Fruit fly (Drosophila melanogaster) whole organism, embryonic: ENCODE results near the gene betaTub65B.
A peak's percentile ranks its signal among the peaks of the same experiment; 100 is the strongest.

Source experiments
- BtbVII ChIP-seq: fragments of 200-800 bp; sonication (Bioruptor generic); optimal IDR thresholded peaks from 3 replicates; lab custom pipeline; 2017; ENCODE audit warnings: missing biosample characterization, mild to moderate bottlenecking, missing genetic modification characterization
- C15 ChIP-seq: fragments of 200-800 bp; sonication (Bioruptor generic); IDR thresholded peaks from 3 replicates; pipeline ENCODE4 v1.3.6; 2022; ENCODE audit warnings: missing biosample characterization, missing genetic modification characterization
- CG11398 ChIP-seq: fragments of 200-800 bp; sonication (Bioruptor generic); optimal IDR thresholded peaks from 2 replicates; lab custom pipeline; 2016; ENCODE audit warnings: missing biosample characterization, missing genetic modification characterization
- CG11723 ChIP-seq: fragments of 200-800 bp; sonication (Bioruptor generic); optimal IDR thresholded peaks from 2 replicates; lab custom pipeline; 2017; ENCODE audit warnings: missing biosample characterization, mild to moderate bottlenecking, missing genetic modification characterization
- CG12155 ChIP-seq: fragments of 200-800 bp; sonication (Bioruptor generic); optimal IDR thresholded peaks from 3 replicates; lab custom pipeline; 2016; ENCODE audit warnings: missing biosample characterization, missing genetic modification characterization
- CG13624 ChIP-seq: fragments of 200-800 bp; sonication (Bioruptor generic); optimal IDR thresholded peaks from 2 replicates; lab custom pipeline; 2016; ENCODE audit warnings: missing biosample characterization, missing genetic modification characterization
- CG14014 ChIP-seq: fragments of 200-800 bp; sonication (Bioruptor generic); IDR thresholded peaks from 2 replicates; pipeline ENCODE4 v1.3.6; 2022; ENCODE audit warnings: missing biosample characterization, missing genetic modification characterization
- CG1647 ChIP-seq: fragments of 200-800 bp; sonication (Bioruptor generic); optimal IDR thresholded peaks from 3 replicates; lab custom pipeline; 2016; ENCODE audit warnings: missing biosample characterization, missing genetic modification characterization
- CG17359 ChIP-seq: fragments of 200-800 bp; sonication (Bioruptor generic); optimal IDR thresholded peaks from 3 replicates; lab custom pipeline; 2018; ENCODE audit warnings: missing biosample characterization, mild to moderate bottlenecking, missing genetic modification characterization, moderate library complexity
- CG18764 ChIP-seq: fragments of 200-800 bp; sonication (Bioruptor generic); optimal IDR thresholded peaks from 3 replicates; lab custom pipeline; 2016; ENCODE audit warnings: missing biosample characterization, missing genetic modification characterization
- CG2889 ChIP-seq: fragments of 200-800 bp; sonication (Bioruptor generic); IDR thresholded peaks from 3 replicates; pipeline ENCODE4 v1.3.6; 2022; ENCODE audit warnings: missing biosample characterization, missing genetic modification characterization
- CG3163 ChIP-seq: fragments of 200-800 bp; sonication (Bioruptor generic); optimal IDR thresholded peaks from 3 replicates; lab custom pipeline; 2016; ENCODE audit warnings: missing biosample characterization, missing genetic modification characterization
- CG3995 ChIP-seq: fragments of 200-800 bp; sonication (Bioruptor generic); optimal IDR thresholded peaks from 3 replicates; lab custom pipeline; 2016; ENCODE audit warnings: missing biosample characterization, missing genetic modification characterization
- CG6765 ChIP-seq: fragments of 200-800 bp; sonication (Bioruptor generic); optimal IDR thresholded peaks from 3 replicates; lab custom pipeline; 2017; ENCODE audit warnings: missing biosample characterization, mild to moderate bottlenecking, missing genetic modification characterization
- CG9609 ChIP-seq: fragments of 200-800 bp; sonication (Bioruptor generic); optimal IDR thresholded peaks from 3 replicates; lab custom pipeline; 2016; ENCODE audit warnings: missing biosample characterization, missing genetic modification characterization
- CG9727 ChIP-seq: fragments of 200-800 bp; sonication (Bioruptor generic); optimal IDR thresholded peaks from 3 replicates; lab custom pipeline; 2017; ENCODE audit warnings: missing biosample characterization, mild to moderate bottlenecking, missing genetic modification characterization
- Camta ChIP-seq: fragments of 200-800 bp; sonication (Bioruptor generic); optimal IDR thresholded peaks from 2 replicates; lab custom pipeline; 2016; ENCODE audit warnings: missing biosample characterization, missing genetic modification characterization
- Dref ChIP-seq: fragments of 200-800 bp; sonication (Bioruptor generic); IDR thresholded peaks from 2 replicates; pipeline ENCODE4 v1.3.6; 2022; ENCODE audit warnings: missing biosample characterization, missing genetic modification characterization
- E2f1 ChIP-seq: fragments of 200-800 bp; sonication (Bioruptor generic); IDR thresholded peaks from 2 replicates; pipeline ENCODE4 v1.3.6; 2022; ENCODE audit warnings: missing biosample characterization, missing genetic modification characterization
- Ets97D ChIP-seq: fragments of 200-800 bp; sonication (Bioruptor generic); optimal IDR thresholded peaks from 3 replicates; lab custom pipeline; 2016; ENCODE audit warnings: missing biosample characterization, missing genetic modification characterization
- Gsc ChIP-seq: fragments of 200-800 bp; sonication (Bioruptor generic); IDR thresholded peaks from 2 replicates; pipeline ENCODE4 v1.3.6; 2022; ENCODE audit warnings: missing biosample characterization, missing genetic modification characterization
- HmgD ChIP-seq: fragments of 200-800 bp; sonication (Bioruptor generic); optimal IDR thresholded peaks from 3 replicates; lab custom pipeline; 2016; ENCODE audit warnings: missing biosample characterization, missing genetic modification characterization
- HmgZ ChIP-seq: fragments of 200-800 bp; sonication (Bioruptor generic); optimal IDR thresholded peaks from 2 replicates; lab custom pipeline; 2018; ENCODE audit warnings: missing biosample characterization, mild to moderate bottlenecking, missing genetic modification characterization
- Jarid2 ChIP-seq: fragments of 200-800 bp; sonication (Bioruptor generic); optimal IDR thresholded peaks from 3 replicates; lab custom pipeline; 2017; ENCODE audit warnings: mild to moderate bottlenecking, missing biosample characterization, missing genetic modification reagents, missing genetic modification characterization
- MBD-R2 ChIP-seq: fragments of 200-800 bp; sonication (Bioruptor generic); IDR thresholded peaks from 2 replicates; pipeline ENCODE4 v1.3.6; 2022; ENCODE audit warnings: missing biosample characterization, missing genetic modification characterization
- Poxn ChIP-seq: fragments of 200-800 bp; sonication (Bioruptor generic); IDR thresholded peaks from 2 replicates; pipeline ENCODE4 v1.3.6; 2022; ENCODE audit warnings: missing biosample characterization, missing genetic modification characterization
- Rx ChIP-seq: fragments of 200-800 bp; sonication (Bioruptor generic); IDR thresholded peaks from 2 replicates; pipeline ENCODE4 v1.3.6; 2022; ENCODE audit warnings: missing biosample characterization, missing genetic modification characterization
- Trl ChIP-seq, 3 experiments: fragments of >200 bp in 2 of 3; fragments of 200-800 bp in 1 of 3; sonication (Bioruptor generic) in 1 of 3; optimal IDR thresholded peaks; 2 replicates in 1 of 3; 3 replicates in 2 of 3; lab custom pipeline; 2016 to 2017; ENCODE audit warnings: missing biosample characterization in 1 of 3, missing genetic modification characterization in 1 of 3
- aop ChIP-seq: fragments of 200-800 bp; sonication (Bioruptor generic); IDR thresholded peaks from 2 replicates; pipeline ENCODE4 v1.3.6; 2022; ENCODE audit warnings: missing biosample characterization, missing genetic modification characterization
- ato ChIP-seq: fragments of 200-800 bp; sonication (Bioruptor generic); IDR thresholded peaks from 2 replicates; pipeline ENCODE4 v1.3.6; 2022; ENCODE audit warnings: missing biosample characterization, missing genetic modification characterization; ENCODE audit not compliant: partially characterized antibody
- br ChIP-seq: fragments of >200 bp; optimal IDR thresholded peaks from 2 replicates; lab custom pipeline; 2017
- croc ChIP-seq: fragments of 200-800 bp; sonication (Bioruptor generic); conservative IDR thresholded peaks from 3 replicates; pipeline ENCODE4 v1.3.6; 2022; ENCODE audit warnings: missing biosample characterization, missing genetic modification characterization
- danr ChIP-seq: fragments of 200-800 bp; sonication (Bioruptor generic); IDR thresholded peaks from 2 replicates; pipeline ENCODE4 v1.3.6; 2022; ENCODE audit warnings: missing biosample characterization, missing genetic modification characterization
- exex ChIP-seq: fragments of 200-800 bp; sonication (Bioruptor generic); optimal IDR thresholded peaks from 4 replicates; lab custom pipeline; 2018; ENCODE audit warnings: missing biosample characterization, mild to moderate bottlenecking, missing genetic modification characterization, moderate library complexity
- ftz-f1 ChIP-seq: fragments of 200-800 bp; sonication (Bioruptor generic); optimal IDR thresholded peaks from 2 replicates; lab custom pipeline; 2016; ENCODE audit warnings: missing biosample characterization, missing genetic modification characterization
- ham ChIP-seq: fragments of 200-800 bp; sonication (Bioruptor generic); IDR thresholded peaks from 2 replicates; pipeline ENCODE4 v1.3.6; 2022; ENCODE audit warnings: missing biosample characterization, missing genetic modification characterization
- insv ChIP-seq, 2 experiments: fragments of 200-800 bp; sonication (Bioruptor generic); optimal IDR thresholded peaks; 3 replicates each; lab custom pipeline; 2016 to 2018; ENCODE audit warnings: missing biosample characterization in 2 of 2, missing genetic modification characterization in 2 of 2
- inv ChIP-seq: fragments of 200-800 bp; sonication (Bioruptor generic); IDR thresholded peaks from 2 replicates; pipeline ENCODE4 v1.3.6; 2022; ENCODE audit warnings: missing biosample characterization, missing genetic modification characterization; ENCODE audit not compliant: partially characterized antibody
- lola ChIP-seq, 3 experiments: fragments of >200 bp in 2 of 3; fragments of 200-800 bp in 1 of 3; sonication (Bioruptor generic) in 1 of 3; optimal IDR thresholded peaks; 2 replicates each; lab custom pipeline; 2017 to 2019; ENCODE audit warnings: missing biosample characterization in 3 of 3, missing genetic modification characterization in 3 of 3, mild to moderate bottlenecking in 1 of 3, moderate library complexity in 1 of 3
- nau ChIP-seq: fragments of 200-800 bp; sonication (Bioruptor generic); optimal IDR thresholded peaks from 3 replicates; lab custom pipeline; 2017; ENCODE audit warnings: missing biosample characterization, mild to moderate bottlenecking, missing genetic modification characterization, missing genetic modification reagents
- odd ChIP-seq: fragments of 200-800 bp; sonication (Bioruptor generic); optimal IDR thresholded peaks from 2 replicates; lab custom pipeline; 2017; ENCODE audit warnings: missing biosample characterization, mild to moderate bottlenecking, missing genetic modification characterization
- org-1 ChIP-seq: fragments of 200-800 bp; sonication (Bioruptor generic); optimal IDR thresholded peaks from 2 replicates; lab custom pipeline; 2017; ENCODE audit warnings: missing biosample characterization, missing genetic modification characterization
- pb ChIP-seq: fragments of 200-800 bp; sonication (Bioruptor generic); optimal IDR thresholded peaks from 3 replicates; lab custom pipeline; 2016; ENCODE audit warnings: missing biosample characterization, missing genetic modification characterization
- prd ChIP-seq, 3 experiments: fragments of >200 bp in 2 of 3; fragments of 200-800 bp in 1 of 3; sonication (Bioruptor generic) in 1 of 3; optimal IDR thresholded peaks in 2 of 3; IDR thresholded peaks in 1 of 3; 2 replicates in 2 of 3; 3 replicates in 1 of 3; pipeline versions ENCODE4 v1.3.6 to Lab custom; 2017 to 2022; ENCODE audit warnings: missing biosample characterization in 1 of 3, missing genetic modification characterization in 1 of 3
- row ChIP-seq: fragments of 200-800 bp; sonication (Bioruptor generic); IDR thresholded peaks from 3 replicates; pipeline ENCODE4 v1.3.6; 2022; ENCODE audit warnings: missing biosample characterization, missing genetic modification characterization
- seq ChIP-seq: fragments of 200-800 bp; sonication (Bioruptor generic); IDR thresholded peaks from 2 replicates; pipeline ENCODE4 v1.3.6; 2022; ENCODE audit warnings: missing biosample characterization, missing genetic modification characterization
- wor ChIP-seq: fragments of 200-800 bp; sonication (Bioruptor generic); IDR thresholded peaks from 2 replicates; pipeline ENCODE4 v1.3.6; 2022; ENCODE audit warnings: missing biosample characterization, missing genetic modification characterization
- z ChIP-seq: fragments of 200-800 bp; sonication (Bioruptor generic); IDR thresholded peaks from 3 replicates; pipeline ENCODE4 v1.3.6; 2022; ENCODE audit warnings: missing biosample characterization, missing genetic modification characterization
- zen2 ChIP-seq: fragments of 200-800 bp; sonication (Bioruptor generic); IDR thresholded peaks from 3 replicates; pipeline ENCODE4 v1.3.6; 2022; ENCODE audit warnings: missing biosample characterization, missing genetic modification characterization; ENCODE audit not compliant: partially characterized antibody

The betaTub65B gene

dm6 chr3L:6494928-6495806, 35.4 kb upstream of the betaTub65B start, which contains the start of the genes Vps8 and sfl (continued):
- TF ChIP-seq Trl (optimal IDR thresholded peaks at IDR 0.05; lab: Kevin White, UChicago) (no peak), Trl (GFP tag; optimal IDR thresholded peaks at IDR 0.05; lab: Kevin White, UChicago) (no peak), E2f1 (GFP tag; lab: Robert Waterston, UW) (no peak), br (no peak), CG2889 (no peak), Ets97D (peak; percentile 25), BtbVII (GFP tag; lab: Kevin White, UChicago) (no peak), croc (GFP tag; lab: Robert Waterston, UW) (no peak), Gsc (GFP tag; lab: Robert Waterston, UW) (no peak), row (GFP tag; lab: Robert Waterston, UW) (peak; percentile 72), exex (peak; percentile 5), ftz-f1 (GFP tag; lab: Kevin White, UChicago) (no peak), CG3163 (no peak), seq (GFP tag; lab: Robert Waterston, UW) (no peak), nau (GFP tag; lab: Kevin White, UChicago) (no peak), CG11723 (GFP tag; lab: Kevin White, UChicago) (no peak), CG6765 (GFP tag; lab: Kevin White, UChicago) (peak; percentile 31), CG3995 (GFP tag; lab: Kevin White, UChicago) (no peak), ham (GFP tag; lab: Robert Waterston, UW) (no peak), Rx (GFP tag; lab: Robert Waterston, UW) (no peak), Jarid2 (GFP tag; lab: Kevin White, UChicago) (peak; percentile 94), inv (GFP tag; lab: Robert Waterston, UW) (peak; percentile 82; the same call in 1 of the 2 replicates), zen2 (GFP tag; lab: Robert Waterston, UW) (peak; percentile 67; the same call in 1 of the 3 replicates), aop (GFP tag; lab: Robert Waterston, UW) (no peak), danr (GFP tag; lab: Robert Waterston, UW) (no peak), CG17359 (tag; lab: Kevin White, UChicago) (peak; percentile 15), prd (optimal IDR thresholded peaks at IDR 0.05; lab: Kevin White, UChicago) (no peak), prd (GFP tag; IDR thresholded peaks at IDR 0.05; lab: Robert Waterston, UW) (no peak), z (GFP tag; lab: Robert Waterston, UW) (no peak), Dref (peak; percentile 86), CG9609 (GFP tag; lab: Kevin White, UChicago) (no peak), Poxn (GFP tag; lab: Robert Waterston, UW) (no peak), pb (GFP tag; lab: Kevin White, UChicago) (no peak), MBD-R2 (peak; percentile 44; the same call in 1 of the 2 replicates), wor (GFP tag; lab: Robert Waterston, UW) (no peak), org-1 (no peak), CG11398 (no peak), CG14014 (GFP tag; lab: Robert Waterston, UW) (no peak), HmgZ (tag; lab: Kevin White, UChicago) (no peak), CG1647 (no peak), insv (GFP tag; optimal IDR thresholded peaks at IDR 0.05; lab: Kevin White, UChicago) (no peak), CG18764 (GFP tag; lab: Kevin White, UChicago) (no peak), CG13624 (GFP tag; lab: Kevin White, UChicago) (peak; percentile 47), CG12155 (GFP tag; lab: Kevin White, UChicago) (no peak), lola (GFP tag; optimal IDR thresholded peaks at IDR 0.05; lab: Kevin White, UChicago) (peak in 1 of 3 experiments; percentile 22), Camta (GFP tag; lab: Kevin White, UChicago) (no peak), odd (GFP tag; lab: Kevin White, UChicago) (peak; percentile 10), C15 (no peak), CG9727 (GFP tag; lab: Kevin White, UChicago) (peak; percentile 35), ato (GFP tag; lab: Robert Waterston, UW) (peak; percentile 82), HmgD (no peak)
